Worm (Caenorhabditis elegans): Measurements from ENCODE around the gene dhs-13.
A peak's percentile ranks its signal among the peaks of the same experiment; 100 is the strongest.

dhs-13 gene

DNA sequence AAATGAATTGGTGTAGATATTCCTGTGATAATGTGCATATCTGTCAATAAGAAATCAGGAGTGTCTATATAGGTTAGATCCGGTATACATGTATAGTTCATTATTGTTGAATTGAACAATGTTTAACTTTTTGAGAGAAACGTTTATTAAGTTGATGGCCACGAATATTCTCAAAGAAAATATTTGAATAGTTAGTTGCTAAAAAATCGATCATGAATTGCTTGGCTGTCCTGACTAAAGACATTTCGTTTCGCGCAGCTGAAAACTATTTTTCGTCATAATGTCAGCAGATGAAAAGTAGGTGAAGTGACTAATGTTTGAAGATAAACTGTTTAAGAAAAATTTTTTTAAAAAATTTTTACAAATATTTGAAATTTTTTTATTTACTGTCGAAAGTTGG lies 20.1 kb downstream of the dhs-13 start, which contains the start of gene srh-199:
TSS of gene srh-199 (minus strand) at position 101 of the 400 bp plus-strand sequence.
- TF ChIP-seq ceh-82 (tag; optimal IDR thresholded peaks at IDR 0.05) = no peak
- TF ChIP-seq ztf-7 (tag; optimal IDR thresholded peaks at IDR 0.05) = no peak
- TF ChIP-seq zip-11 (GFP tag; IDR thresholded peaks at IDR 0.05) = no peak
- TF ChIP-seq lim-7 (GFP tag; IDR thresholded peaks at IDR 0.05) = no peak
- no peak for TF ChIP-seq madf-5 (GFP tag; IDR thresholded peaks at IDR 0.05)
- no peak for TF ChIP-seq madf-9 (GFP tag; conservative IDR thresholded peaks at IDR 0.05)

DNA sequence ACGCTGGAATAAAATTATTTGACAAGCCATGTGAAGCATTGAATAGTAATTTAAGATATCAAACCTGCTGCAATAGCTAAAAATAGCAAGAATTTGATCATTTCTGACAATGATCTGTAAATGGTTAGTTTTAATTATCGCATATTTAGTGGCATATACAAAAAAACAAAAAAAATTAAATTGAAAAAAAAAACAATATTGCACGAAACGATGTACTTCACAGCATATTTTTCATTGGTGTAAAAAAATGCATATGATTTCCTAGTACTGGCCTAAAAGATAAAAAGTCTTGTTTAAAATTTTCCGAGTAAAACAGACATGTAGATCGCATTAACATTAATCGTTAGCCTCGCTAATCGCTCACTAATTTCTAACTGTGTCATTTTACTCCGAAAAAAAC lies 22.5 kb downstream of the dhs-13 start, which contains the start of gene ZK697.8:
TSS of gene ZK697.8 (minus strand) at position 101 of the 400 bp plus-strand sequence.
- no peak for TF ChIP-seq nhr-102 (tag; optimal IDR thresholded peaks at IDR 0.05)

DNA sequence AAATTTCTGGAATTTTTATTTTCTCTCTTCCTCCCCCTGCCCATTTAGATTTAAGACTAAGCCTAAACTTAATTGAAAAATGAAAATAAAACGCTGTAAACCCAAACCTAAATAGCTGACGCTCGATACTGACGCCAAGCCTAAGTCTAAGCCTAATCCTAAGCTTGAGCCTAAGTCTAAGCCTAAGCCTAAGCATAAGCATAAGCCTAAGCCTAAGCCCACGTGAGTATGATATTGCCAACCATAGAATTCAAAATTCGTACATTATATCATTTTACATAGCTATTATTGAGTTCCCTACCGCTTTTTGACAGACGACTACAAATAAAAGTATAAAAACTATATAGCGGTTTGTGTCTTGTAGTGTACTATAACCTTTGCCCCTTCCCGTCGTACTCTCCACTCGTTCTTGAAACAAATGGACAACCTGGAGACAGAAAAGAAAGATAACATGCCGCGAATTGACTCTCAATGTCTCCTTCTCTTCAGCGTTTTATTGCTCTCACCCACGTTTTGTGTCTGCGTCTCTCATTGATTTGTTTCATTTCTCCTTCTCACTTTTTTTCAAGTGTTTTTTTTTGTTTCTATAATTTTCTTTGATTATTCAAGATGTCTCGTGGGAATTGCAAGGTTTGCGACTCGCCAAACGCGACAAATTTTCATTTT lies 28.2 kb downstream of the dhs-13 start, which contains the start of gene nhr-256:
TSS of gene nhr-256 (plus strand) at position 567 of the 666 bp plus-strand sequence.
- no peak for TF ChIP-seq ceh-44 (GFP tag; IDR thresholded peaks at IDR 0.05)
- TF ChIP-seq ceh-20 (GFP tag; IDR thresholded peaks at IDR 0.05) = 0 out of 2 replicates have a peak, but pooled peaks have one; percentile 49
- TF ChIP-seq zag-1 (tag; optimal IDR thresholded peaks at IDR 0.05) = no peak
- no peak for TF ChIP-seq daf-12 (tag; optimal IDR thresholded peaks at IDR 0.05)
- TF ChIP-seq nhr-48 (tag; optimal IDR thresholded peaks at IDR 0.05) = peak; percentile 86
- TF ChIP-seq F44E2.7 (GFP tag; IDR thresholded peaks at IDR 0.05) = no peak
- peak; percentile 72 for TF ChIP-seq pqm-1 (tag; optimal IDR thresholded peaks at IDR 0.05)
- TF ChIP-seq lin-1 (GFP tag; IDR thresholded peaks at IDR 0.05) = peak; percentile 81
- peak; percentile 44 for TF ChIP-seq dpl-1 (GFP tag; optimal IDR thresholded peaks at IDR 0.05)
- TF ChIP-seq F37D6.2 (tag; optimal IDR thresholded peaks at IDR 0.05) = no peak
- peak in 1 of 2 experiments; percentile 27 for TF ChIP-seq daf-16 (GFP tag; optimal IDR thresholded peaks at IDR 0.05)
- peak; percentile 85 for TF ChIP-seq daf-16 (tag; optimal IDR thresholded peaks at IDR 0.05)
- TF ChIP-seq dve-1 (tag; optimal IDR thresholded peaks at IDR 0.05; ENCODE audit: insufficient read depth) = peak; percentile 94
- TF ChIP-seq jun-1 (tag; optimal IDR thresholded peaks at IDR 0.05) = peak; percentile 5
- no peak for TF ChIP-seq Y105C5A.15 (GFP tag; IDR thresholded peaks at IDR 0.05)
- TF ChIP-seq T20F7.1 (GFP tag; optimal IDR thresholded peaks at IDR 0.05) = peak; percentile 59
- TF ChIP-seq lim-7 (GFP tag; IDR thresholded peaks at IDR 0.05) = no peak
- peak; percentile 22 for TF ChIP-seq nhr-76 (tag; optimal IDR thresholded peaks at IDR 0.05)
- TF ChIP-seq pha-4 (GFP tag; IDR thresholded peaks at IDR 0.05) = peak; percentile 61; the same call in 1 of the 2 replicates
- peak; percentile 78 for TF ChIP-seq pha-4 (tag; optimal IDR thresholded peaks at IDR 0.05)
- peak; percentile 100 for TF ChIP-seq nhr-28 (tag; optimal IDR thresholded peaks at IDR 0.05)
- TF ChIP-seq madf-9 (GFP tag; conservative IDR thresholded peaks at IDR 0.05) = 0 out of 2 replicates have a peak, but pooled peaks have one; percentile 22
- TF ChIP-seq unc-130 (GFP tag; optimal IDR thresholded peaks at IDR 0.05) = no peak
- no peak for TF ChIP-seq lin-39 (tag; optimal IDR thresholded peaks at IDR 0.05)
- TF ChIP-seq nhr-6 (tag; optimal IDR thresholded peaks at IDR 0.05) = peak; percentile 32
- TF ChIP-seq mxl-3 (GFP tag; optimal IDR thresholded peaks at IDR 0.05) = peak; percentile 67
- TF ChIP-seq gei-8 (GFP tag; optimal IDR thresholded peaks at IDR 0.05) = peak; percentile 8
- TF ChIP-seq attf-4 (tag; optimal IDR thresholded peaks at IDR 0.05) = no peak
- TF ChIP-seq nhr-11 (tag; optimal IDR thresholded peaks at IDR 0.05) = peak; percentile 21
- peak; percentile 74 for TF ChIP-seq hlh-30 (tag; optimal IDR thresholded peaks at IDR 0.05; ENCODE audit: insufficient read depth)
- TF ChIP-seq php-3 (GFP tag; IDR thresholded peaks at IDR 0.05) = peak; percentile 83
- TF ChIP-seq lsy-2 (tag; optimal IDR thresholded peaks at IDR 0.05) = no peak
- peak; percentile 5 for TF ChIP-seq spr-1 (tag; optimal IDR thresholded peaks at IDR 0.05)
- TF ChIP-seq hmg-1.1 (GFP tag; IDR thresholded peaks at IDR 0.05) = peak; percentile 70
- TF ChIP-seq nhr-41 (GFP tag; IDR thresholded peaks at IDR 0.05) = 0 out of 2 replicates have a peak, but pooled peaks have one; percentile 47
- TF ChIP-seq ZK337.2 (GFP tag; IDR thresholded peaks at IDR 0.05) = no peak
- no peak for TF ChIP-seq nhr-10 (tag; optimal IDR thresholded peaks at IDR 0.05)
- TF ChIP-seq ama-1 (optimal IDR thresholded peaks at IDR 0.05) = no peak
- TF ChIP-seq dmd-6 (GFP tag; IDR thresholded peaks at IDR 0.05) = peak; percentile 90
- no peak for TF ChIP-seq aly-2 (tag; optimal IDR thresholded peaks at IDR 0.05)
- TF ChIP-seq nhr-77 (tag; optimal IDR thresholded peaks at IDR 0.05) = peak; percentile 87
- TF ChIP-seq mdl-1 (tag; optimal IDR thresholded peaks at IDR 0.05) = peak in 1 of 2 experiments; percentile 81
